Fruit fly (Drosophila melanogaster) whole organism, pupa: Measurements from ENCODE around the gene ringer.

ENCODE experiments used
- CG14655 ChIP-seq: fragments of 200-800 bp; sonication (Bioruptor generic); optimal IDR thresholded peaks from 3 replicates; lab custom pipeline; 2017; ENCODE audit warnings: mild to moderate bottlenecking, missing biosample characterization, missing genetic modification reagents, missing genetic modification characterization
- CG15710 ChIP-seq: fragments of 200-800 bp; sonication (Bioruptor generic); optimal IDR thresholded peaks from 2 replicates; lab custom pipeline; 2018; ENCODE audit warnings: missing biosample characterization, mild to moderate bottlenecking, missing genetic modification characterization, moderate library complexity
- CG32121 ChIP-seq: fragments of 200-800 bp; sonication (Bioruptor generic); IDR thresholded peaks from 2 replicates; pipeline ENCODE4 v1.3.6; 2022; ENCODE audit warnings: missing biosample characterization, missing genetic modification characterization
- CG34367 ChIP-seq: fragments of 200-800 bp; sonication (Bioruptor generic); optimal IDR thresholded peaks from 2 replicates; lab custom pipeline; 2018; ENCODE audit warnings: missing biosample characterization, mild to moderate bottlenecking, missing genetic modification characterization
- CG8301 ChIP-seq: fragments of 200-800 bp; sonication (Bioruptor generic); optimal IDR thresholded peaks from 2 replicates; lab custom pipeline; 2018; ENCODE audit warnings: missing biosample characterization, mild to moderate bottlenecking, missing genetic modification characterization
- D1 ChIP-seq: fragments of 200-800 bp; sonication (Bioruptor generic); optimal IDR thresholded peaks from 2 replicates; lab custom pipeline; 2018; ENCODE audit warnings: missing biosample characterization, mild to moderate bottlenecking, missing genetic modification characterization, moderate library complexity
- EcR ChIP-seq: fragments of 200-800 bp; sonication (Bioruptor generic); optimal IDR thresholded peaks from 3 replicates; lab custom pipeline; 2019; ENCODE audit warnings: missing biosample characterization, missing genetic modification characterization, mild to moderate bottlenecking, moderate library complexity, missing genetic modification reagents
- fd96Ca ChIP-seq: fragments of 200-800 bp; sonication (Bioruptor generic); IDR thresholded peaks from 3 replicates; pipeline ENCODE4 v1.3.6; 2022; ENCODE audit warnings: missing biosample characterization, missing genetic modification characterization
- gl ChIP-seq: fragments of 200-800 bp; sonication (Bioruptor generic); optimal IDR thresholded peaks from 2 replicates; lab custom pipeline; 2018; ENCODE audit warnings: missing biosample characterization, mild to moderate bottlenecking, missing genetic modification characterization
- rn ChIP-seq: fragments of 200-800 bp; sonication (Bioruptor generic); IDR thresholded peaks from 2 replicates; pipeline ENCODE4 v1.3.6; 2022; ENCODE audit warnings: missing biosample characterization, missing genetic modification characterization

- no peak for TF ChIP-seq D1 (tag; lab: Kevin White, UChicago)
- no peak for TF ChIP-seq EcR (GFP tag; lab: Kevin White, UChicago)
- TF ChIP-seq CG32121, result no peak
- no peak for TF ChIP-seq CG8301 (tag; lab: Kevin White, UChicago)
- no peak for TF ChIP-seq CG34367 (tag; lab: Kevin White, UChicago)
- TF ChIP-seq gl (tag; lab: Kevin White, UChicago), result no peak
- TF ChIP-seq CG14655, result no peak
- TF ChIP-seq fd96Ca (GFP tag; lab: Robert Waterston, UW), result no peak
- TF ChIP-seq rn (GFP tag; lab: Robert Waterston, UW), result no peak
- no peak for TF ChIP-seq CG15710 (tag; lab: Kevin White, UChicago)
Observed at dm6 chr3L:16326657-16327056, 32.6 kb downstream of the ringer start, which contains the start of the genes CG13040 and CG13039.
